Fruit fly (Drosophila melanogaster): ENCODE measurements around the gene CG7394.

The CG7394 gene

DNA sequence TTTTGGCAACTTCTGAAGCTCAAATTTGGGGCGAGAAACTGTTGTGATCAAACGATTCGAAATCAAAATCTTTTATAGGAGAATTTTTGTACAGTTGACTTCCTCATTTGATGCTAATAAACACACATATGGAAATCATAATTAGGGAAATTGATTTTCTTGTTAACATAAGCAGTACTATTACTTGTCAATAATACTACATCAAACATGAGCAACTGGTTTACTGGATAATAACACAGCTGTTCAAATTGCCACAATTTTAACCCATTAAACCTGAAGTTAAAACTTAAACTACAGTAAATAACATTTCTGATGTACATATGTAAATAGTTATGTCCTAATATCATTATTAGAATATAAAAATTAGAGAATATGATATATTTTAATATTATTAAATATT is 18.1 kb downstream of the CG7394 start, which contains the start of gene CG43390 (continued):
- TF ChIP-seq phol (tag; optimal IDR thresholded peaks at IDR 0.05) (no peak), HLH4C (GFP tag; IDR thresholded peaks at IDR 0.05; ENCODE audit: partially characterized antibody) (no peak), Spps (tag; optimal IDR thresholded peaks at IDR 0.05) (no peak), Hr39 (optimal IDR thresholded peaks at IDR 0.05) (no peak), sug (tag; optimal IDR thresholded peaks at IDR 0.05) (peak; percentile 39), CG9609 (GFP tag; optimal IDR thresholded peaks at IDR 0.05) (no peak), zen (tag; optimal IDR thresholded peaks at IDR 0.05) (no peak), CG31441 (GFP tag; IDR thresholded peaks at IDR 0.05) (no peak; the same call in 1 of the 2 replicates), CG13123 (GFP tag; optimal IDR thresholded peaks at IDR 0.05) (no peak), CG12744 (GFP tag; optimal IDR thresholded peaks at IDR 0.05) (peak; percentile 7), tx (GFP tag; optimal IDR thresholded peaks at IDR 0.05) (no peak), Pdp1 (GFP tag; optimal IDR thresholded peaks at IDR 0.05) (no peak), CG12942 (GFP tag; optimal IDR thresholded peaks at IDR 0.05) (no peak), hbn (GFP tag; IDR thresholded peaks at IDR 0.05; ENCODE audit: partially characterized antibody) (no peak), repo (GFP tag; optimal IDR thresholded peaks at IDR 0.05) (no peak), Hmx (GFP tag; optimal IDR thresholded peaks at IDR 0.05) (no peak), Mes4 (GFP tag; optimal IDR thresholded peaks at IDR 0.05) (no peak), nau (GFP tag; optimal IDR thresholded peaks at IDR 0.05) (no peak), Ssrp (tag; optimal IDR thresholded peaks at IDR 0.05) (no peak), Sry-δ (GFP tag; optimal IDR thresholded peaks at IDR 0.05) (no peak), CG12104 (GFP tag; optimal IDR thresholded peaks at IDR 0.05) (no peak), CG8290 (GFP tag; optimal IDR thresholded peaks at IDR 0.05) (no peak), CG8290 (tag; optimal IDR thresholded peaks at IDR 0.05) (peak in 1 of 2 experiments; percentile 96), CG12155 (GFP tag; optimal IDR thresholded peaks at IDR 0.05) (no peak), Optix (GFP tag; IDR thresholded peaks at IDR 0.05) (no peak), HLHmδ (GFP tag; optimal IDR thresholded peaks at IDR 0.05) (no peak), dmrt11E (tag; optimal IDR thresholded peaks at IDR 0.05) (no peak), usp (GFP tag; optimal IDR thresholded peaks at IDR 0.05) (no peak), Ets97D (GFP tag; optimal IDR thresholded peaks at IDR 0.05) (no peak), Med (GFP tag) (no peak), Mad (GFP tag; optimal IDR thresholded peaks at IDR 0.05) (no peak), ci (GFP tag; IDR thresholded peaks at IDR 0.05) (no peak), crc (GFP tag; optimal IDR thresholded peaks at IDR 0.05) (no peak), CG4730 (GFP tag; IDR thresholded peaks at IDR 0.05) (no peak), sob (GFP tag; IDR thresholded peaks at IDR 0.05) (peak; percentile 68; the same call in 1 of the 2 replicates), unpg (GFP tag; optimal IDR thresholded peaks at IDR 0.05) (peak; percentile 57), toy (GFP tag; IDR thresholded peaks at IDR 0.05) (no peak), CG15514 (GFP tag; optimal IDR thresholded peaks at IDR 0.05) (peak; percentile 38), Tbp (GFP tag; optimal IDR thresholded peaks at IDR 0.05) (no peak), CG11696 (GFP tag; IDR thresholded peaks at IDR 0.05) (0 out of 2 replicates have a peak, but pooled peaks have one; percentile 21), peb (GFP tag; IDR thresholded peaks at IDR 0.05) (no peak), CG10147 (GFP tag; optimal IDR thresholded peaks at IDR 0.05) (peak; percentile 78), Sry-β (GFP tag; optimal IDR thresholded peaks at IDR 0.05) (no peak), Dll (GFP tag; IDR thresholded peaks at IDR 0.05; ENCODE audit: partially characterized antibody) (no peak), Dip3 (GFP tag; optimal IDR thresholded peaks at IDR 0.05) (no peak), YL-1 (GFP tag; optimal IDR thresholded peaks at IDR 0.05) (no peak), NfI (GFP tag; optimal IDR thresholded peaks at IDR 0.05) (no peak), CG9932 (GFP tag; IDR thresholded peaks at IDR 0.05) (no peak), zf30C (GFP tag; optimal IDR thresholded peaks at IDR 0.05) (no peak), CG11456 (GFP tag; IDR thresholded peaks at IDR 0.05) (no peak), CG8765 (GFP tag; IDR thresholded peaks at IDR 0.05) (no peak), dmrt99B (tag; optimal IDR thresholded peaks at IDR 0.05) (no peak), CG17912 (GFP tag; optimal IDR thresholded peaks at IDR 0.05) (no peak)

All from whole organism, embryonic.